Fruit fly (Drosophila melanogaster): Measurements from ENCODE around the gene bru2.

The bru2 gene

dm6 chr2L:12347862-12348261 is 3.8 kb downstream of the bru2 start:
- TF ChIP-seq CG12768 (GFP tag; optimal IDR thresholded peaks at IDR 0.05): peak; percentile 16
- TF ChIP-seq cic (GFP tag; optimal IDR thresholded peaks at IDR 0.05): peak; percentile 58
- TF ChIP-seq pad (GFP tag; optimal IDR thresholded peaks at IDR 0.05): no peak

dm6 chr2L:12348407-12349091 is 4.5 kb downstream of the bru2 start:
- no peak for TF ChIP-seq CG33017 (tag; optimal IDR thresholded peaks at IDR 0.05)
- no peak for TF ChIP-seq CG7045 (GFP tag; optimal IDR thresholded peaks at IDR 0.05)
- TF ChIP-seq Hr96 (GFP tag; optimal IDR thresholded peaks at IDR 0.05): no peak
- no peak for TF ChIP-seq tj (GFP tag; optimal IDR thresholded peaks at IDR 0.05)
- peak; percentile 72 for TF ChIP-seq kay (GFP tag; ENCODE audit: borderline replicate concordance)
- no peak for TF ChIP-seq Crg-1 (GFP tag; optimal IDR thresholded peaks at IDR 0.05)
- peak; percentile 75 for TF ChIP-seq cic (GFP tag; optimal IDR thresholded peaks at IDR 0.05)
- peak; percentile 66 for TF ChIP-seq pad (GFP tag; optimal IDR thresholded peaks at IDR 0.05)
- TF ChIP-seq CG14711 (tag; optimal IDR thresholded peaks at IDR 0.05): no peak
- TF ChIP-seq Mnt (GFP tag; optimal IDR thresholded peaks at IDR 0.05): peak; percentile 8
- TF ChIP-seq bab1 (GFP tag; optimal IDR thresholded peaks at IDR 0.05): no peak
- TF ChIP-seq CG11617 (GFP tag; optimal IDR thresholded peaks at IDR 0.05): no peak
- TF ChIP-seq toe (GFP tag; optimal IDR thresholded peaks at IDR 0.05): peak; percentile 4
- TF ChIP-seq CG12768 (GFP tag; optimal IDR thresholded peaks at IDR 0.05): no peak

DNA sequence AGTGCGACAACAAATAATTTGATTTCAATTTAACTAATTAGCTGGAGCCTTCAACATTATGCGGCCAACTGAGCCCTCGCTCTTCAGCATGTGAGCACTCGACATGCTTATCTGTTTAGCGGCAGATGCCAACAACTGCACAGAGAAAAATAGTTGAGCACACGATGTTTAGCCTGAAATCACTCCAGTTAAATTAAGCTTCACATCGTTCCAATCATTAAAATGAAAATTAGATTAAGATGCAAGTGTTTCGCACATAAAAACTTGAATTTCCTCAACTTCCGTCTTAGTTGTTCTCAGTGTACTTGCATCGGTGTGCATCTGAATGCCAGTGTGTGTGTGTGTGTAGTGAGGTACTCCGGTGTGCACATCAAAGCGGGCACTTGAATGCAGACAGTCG is 6.9 kb downstream of the bru2 start:
- peak; percentile 16 for TF ChIP-seq CG5204 (GFP tag; optimal IDR thresholded peaks at IDR 0.05)
- no peak for TF ChIP-seq pad (GFP tag; optimal IDR thresholded peaks at IDR 0.05)
- no peak for TF ChIP-seq ovo (GFP tag; optimal IDR thresholded peaks at IDR 0.05)
- TF ChIP-seq CG7101 (tag; optimal IDR thresholded peaks at IDR 0.05): no peak
- no peak for TF ChIP-seq CG33017 (tag; optimal IDR thresholded peaks at IDR 0.05)

- TF ChIP-seq pad (GFP tag; optimal IDR thresholded peaks at IDR 0.05) (no peak), Hr96 (GFP tag; optimal IDR thresholded peaks at IDR 0.05) (no peak), CG1620 (GFP tag; optimal IDR thresholded peaks at IDR 0.05) (no peak), Crg-1 (GFP tag; optimal IDR thresholded peaks at IDR 0.05) (no peak), CG7045 (GFP tag; optimal IDR thresholded peaks at IDR 0.05) (no peak), CG5204 (GFP tag; optimal IDR thresholded peaks at IDR 0.05) (no peak), CG12768 (GFP tag; optimal IDR thresholded peaks at IDR 0.05) (no peak), Mnt (GFP tag; optimal IDR thresholded peaks at IDR 0.05) (no peak)
These were observed 8.0 kb downstream of the bru2 start for dm6 chr2L:12351969-12352368.

- TF ChIP-seq kay (GFP tag; ENCODE audit: borderline replicate concordance): peak; percentile 47
- no peak for TF ChIP-seq ovo (GFP tag; optimal IDR thresholded peaks at IDR 0.05)
These were observed 9.9 kb downstream of the bru2 start for dm6 chr2L:12353926-12354325.

dm6 chr2L:12356141-12356540 is 12.1 kb downstream of the bru2 start, which contains the start of gene CG17010:
CG17010 (plus strand) TSS chr2L:12356441.
- TF ChIP-seq cic (GFP tag; optimal IDR thresholded peaks at IDR 0.05): no peak
- no peak for TF ChIP-seq pad (GFP tag; optimal IDR thresholded peaks at IDR 0.05)
- no peak for TF ChIP-seq CG5204 (GFP tag; optimal IDR thresholded peaks at IDR 0.05)
- TF ChIP-seq ovo (GFP tag; optimal IDR thresholded peaks at IDR 0.05): no peak
- no peak for TF ChIP-seq CG7045 (GFP tag; optimal IDR thresholded peaks at IDR 0.05)
- no peak for TF ChIP-seq kay (GFP tag; ENCODE audit: borderline replicate concordance)
- TF ChIP-seq CG1620 (GFP tag; optimal IDR thresholded peaks at IDR 0.05): no peak
- no peak for TF ChIP-seq Crg-1 (GFP tag; optimal IDR thresholded peaks at IDR 0.05)
- TF ChIP-seq Clk (GFP tag; optimal IDR thresholded peaks at IDR 0.05): no peak
- TF ChIP-seq CG33017 (tag; optimal IDR thresholded peaks at IDR 0.05): no peak
- TF ChIP-seq cnc (optimal IDR thresholded peaks at IDR 0.05): no peak
- TF ChIP-seq tj (GFP tag; optimal IDR thresholded peaks at IDR 0.05): no peak
- TF ChIP-seq CG12768 (GFP tag; optimal IDR thresholded peaks at IDR 0.05): no peak

DNA sequence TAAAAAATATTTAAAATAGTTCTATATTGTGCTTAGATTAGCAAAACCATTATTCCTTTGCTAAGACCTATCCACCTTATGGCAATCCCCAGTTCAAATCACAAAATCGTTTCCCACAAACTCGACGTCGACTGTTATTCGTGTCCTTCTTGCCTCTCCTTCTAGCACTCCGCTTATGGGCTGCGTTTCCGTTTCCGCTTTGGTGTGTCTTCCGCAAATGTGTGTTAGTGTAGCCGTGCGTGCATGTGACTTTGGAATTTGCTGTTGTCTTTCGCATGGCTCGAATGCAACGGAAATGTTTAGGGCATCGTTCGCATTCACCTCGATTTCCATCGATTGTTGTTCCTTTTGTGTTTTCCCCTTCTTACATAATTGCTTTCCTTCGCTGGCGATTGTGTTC is 19.2 kb downstream of the bru2 start:
- TF ChIP-seq toe (GFP tag; optimal IDR thresholded peaks at IDR 0.05) (no peak), CG7045 (GFP tag; optimal IDR thresholded peaks at IDR 0.05) (no peak), kay (GFP tag; ENCODE audit: borderline replicate concordance) (no peak), CG1620 (GFP tag; optimal IDR thresholded peaks at IDR 0.05) (no peak), Crg-1 (GFP tag; optimal IDR thresholded peaks at IDR 0.05) (no peak), Clk (GFP tag; optimal IDR thresholded peaks at IDR 0.05) (no peak), cnc (optimal IDR thresholded peaks at IDR 0.05) (no peak), CG11617 (GFP tag; optimal IDR thresholded peaks at IDR 0.05) (no peak), tj (GFP tag; optimal IDR thresholded peaks at IDR 0.05) (no peak)

- TF ChIP-seq CG11617 (GFP tag; optimal IDR thresholded peaks at IDR 0.05): no peak
- TF ChIP-seq Crg-1 (GFP tag; optimal IDR thresholded peaks at IDR 0.05): no peak
- TF ChIP-seq CG33017 (tag; optimal IDR thresholded peaks at IDR 0.05): no peak
- no peak for TF ChIP-seq CG7101 (tag; optimal IDR thresholded peaks at IDR 0.05)
- no peak for TF ChIP-seq cnc (optimal IDR thresholded peaks at IDR 0.05)
- no peak for TF ChIP-seq CG1620 (GFP tag; optimal IDR thresholded peaks at IDR 0.05)
- no peak for TF ChIP-seq Clk (GFP tag; optimal IDR thresholded peaks at IDR 0.05)
- no peak for TF ChIP-seq ovo (GFP tag; optimal IDR thresholded peaks at IDR 0.05)
- TF ChIP-seq CG7045 (GFP tag; optimal IDR thresholded peaks at IDR 0.05): no peak
- TF ChIP-seq toe (GFP tag; optimal IDR thresholded peaks at IDR 0.05): no peak
- TF ChIP-seq CG5204 (GFP tag; optimal IDR thresholded peaks at IDR 0.05): no peak
- no peak for TF ChIP-seq pad (GFP tag; optimal IDR thresholded peaks at IDR 0.05)
- TF ChIP-seq bab1 (GFP tag; optimal IDR thresholded peaks at IDR 0.05): no peak
- TF ChIP-seq tj (GFP tag; optimal IDR thresholded peaks at IDR 0.05): no peak
- TF ChIP-seq Mnt (GFP tag; optimal IDR thresholded peaks at IDR 0.05): no peak
- no peak for TF ChIP-seq CG12768 (GFP tag; optimal IDR thresholded peaks at IDR 0.05)
- no peak for TF ChIP-seq Hr96 (GFP tag; optimal IDR thresholded peaks at IDR 0.05)
These were observed 20.1 kb downstream of the bru2 start for dm6 chr2L:12364090-12364489.
